Worm (Caenorhabditis elegans) whole organism, early embryonic: ENCODE results near the gene C47G2.3.

Experiments
- ceh-13 ChIP-seq: fragments of 200-800 bp; sonication (Bioruptor generic); optimal IDR thresholded peaks from 2 replicates; lab custom pipeline; 2018; ENCODE audit warnings: mild to moderate bottlenecking, missing genetic modification characterization, missing compliant biosample characterization
- ceh-36 ChIP-seq: sonication (generic microtip); optimal IDR thresholded peaks from 2 replicates; lab custom pipeline; 2016; ENCODE audit warnings: missing genetic modification characterization, inconsistent platforms, missing compliant biosample characterization
- hnd-1 ChIP-seq: sonication (generic microtip); optimal IDR thresholded peaks from 2 replicates; lab custom pipeline; 2016; ENCODE audit warnings: missing genetic modification characterization, missing compliant biosample characterization
- scrt-1 ChIP-seq: fragments of 200-800 bp; sonication (Bioruptor generic); IDR thresholded peaks from 2 replicates; pipeline ENCODE4 v1.3.6; 2022; ENCODE audit warnings: missing genetic modification characterization, missing compliant biosample characterization
- sea-1 ChIP-seq: fragments of 200-800 bp; sonication (Bioruptor generic); conservative IDR thresholded peaks from 2 replicates; pipeline ENCODE4 v1.3.6; 2022; ENCODE audit warnings: missing genetic modification characterization, missing compliant biosample characterization

ce11 chrII:11279971-11280370, 10.0 kb downstream of the C47G2.3 start:
- no peak for TF ChIP-seq ceh-13 (GFP tag; lab: Kevin White, UChicago)
- TF ChIP-seq hnd-1 = no peak
- no peak for TF ChIP-seq sea-1 (GFP tag; lab: Robert Waterston, UW)
- TF ChIP-seq scrt-1 (GFP tag; lab: Robert Waterston, UW) = no peak
- TF ChIP-seq ceh-36 (tag; lab: Kevin White, UChicago) = no peak
